Worm (Caenorhabditis elegans) whole organism, L2 larva: ENCODE results near the gene ZK930.6.

Experiments used
- C34F6.9 ChIP-seq: fragments of 150-350 bp; optimal IDR thresholded peaks from 2 replicates; lab custom pipeline; 2014; ENCODE audit warnings: missing biosample characterization, missing genetic modification characterization
- R02D3.7 ChIP-seq: fragments of 150-350 bp; optimal IDR thresholded peaks from 2 replicates; lab custom pipeline; 2014; ENCODE audit warnings: missing biosample characterization, missing genetic modification characterization
- ZK546.5 ChIP-seq: sonication (generic microtip); optimal IDR thresholded peaks from 2 replicates; lab custom pipeline; 2017; ENCODE audit warnings: missing biosample characterization, missing genetic modification characterization
- alr-1 ChIP-seq: fragments of 150-350 bp; optimal IDR thresholded peaks from 2 replicates; lab custom pipeline; 2014; ENCODE audit warnings: missing biosample characterization, missing genetic modification characterization
- aly-2 ChIP-seq: fragments of 150-350 bp; optimal IDR thresholded peaks from 2 replicates; lab custom pipeline; 2014; ENCODE audit warnings: missing biosample characterization, missing genetic modification characterization
- ama-1 ChIP-seq: fragments of 150-350 bp; optimal IDR thresholded peaks from 2 replicates; lab custom pipeline; 2018; ENCODE audit warnings: inconsistent platforms
- blmp-1 ChIP-seq: sonication (generic microtip); optimal IDR thresholded peaks from 2 replicates; lab custom pipeline; 2017; ENCODE audit warnings: missing genetic modification characterization, mild to moderate bottlenecking, missing compliant biosample characterization, antibody characterized with exemption, moderate library complexity; ENCODE audit not compliant: insufficient read depth
- ceh-16 ChIP-seq: fragments of 150-350 bp; optimal IDR thresholded peaks from 2 replicates; lab custom pipeline; 2014; ENCODE audit warnings: missing biosample characterization, missing genetic modification characterization
- ceh-82 ChIP-seq: fragments of 150-350 bp; optimal IDR thresholded peaks from 2 replicates; lab custom pipeline; 2014; ENCODE audit warnings: missing biosample characterization, missing genetic modification characterization
- crh-2 ChIP-seq: sonication (generic microtip); optimal IDR thresholded peaks from 2 replicates; lab custom pipeline; 2017; ENCODE audit warnings: missing biosample characterization, missing genetic modification characterization
- dmd-4 ChIP-seq: sonication (generic microtip); optimal IDR thresholded peaks from 2 replicates; lab custom pipeline; 2017; ENCODE audit warnings: missing biosample characterization, missing genetic modification characterization
- elt-1 ChIP-seq: fragments of 150-350 bp; optimal IDR thresholded peaks from 2 replicates; lab custom pipeline; 2014; ENCODE audit warnings: missing biosample characterization, missing genetic modification characterization
- elt-3 ChIP-seq: sonication (generic microtip); optimal IDR thresholded peaks from 2 replicates; lab custom pipeline; 2017; ENCODE audit warnings: missing biosample characterization, missing genetic modification characterization
- fos-1 ChIP-seq: fragments of 150-350 bp; optimal IDR thresholded peaks from 2 replicates; lab custom pipeline; 2014; ENCODE audit warnings: missing biosample characterization, missing genetic modification characterization
- gmeb-1 ChIP-seq: fragments of 150-350 bp; optimal IDR thresholded peaks from 2 replicates; lab custom pipeline; 2014; ENCODE audit warnings: missing biosample characterization, missing genetic modification characterization
- lin-11 ChIP-seq: fragments of 150-350 bp; sonication (generic microtip); optimal IDR thresholded peaks from 2 replicates; lab custom pipeline; 2014; ENCODE audit warnings: missing biosample characterization, missing genetic modification characterization, inconsistent platforms, mixed read lengths
- lin-13 ChIP-seq: fragments of 150-350 bp; optimal IDR thresholded peaks from 2 replicates; lab custom pipeline; 2014; ENCODE audit warnings: missing biosample characterization, missing genetic modification reagents, missing genetic modification characterization
- lin-39 ChIP-seq: fragments of 150-350 bp; optimal IDR thresholded peaks from 2 replicates; lab custom pipeline; 2014; ENCODE audit warnings: missing biosample characterization, missing genetic modification reagents, missing genetic modification characterization
- mdl-1 ChIP-seq, 2 experiments: fragments of 150-350 bp in 1 of 2; sonication (generic microtip) in 1 of 2; optimal IDR thresholded peaks; 2 replicates each; lab custom pipeline; 2017; ENCODE audit warnings: missing biosample characterization in 2 of 2, missing genetic modification characterization in 2 of 2
- nhr-10 ChIP-seq: sonication (generic microtip); optimal IDR thresholded peaks from 2 replicates; lab custom pipeline; 2017; ENCODE audit warnings: missing biosample characterization, missing genetic modification characterization
- nhr-11 ChIP-seq: fragments of 150-350 bp; optimal IDR thresholded peaks from 2 replicates; lab custom pipeline; 2014; ENCODE audit warnings: missing biosample characterization, missing genetic modification characterization
- nhr-12 ChIP-seq: fragments of 150-350 bp; optimal IDR thresholded peaks from 2 replicates; lab custom pipeline; 2014; ENCODE audit warnings: missing biosample characterization, missing genetic modification characterization
- nhr-129 ChIP-seq: fragments of 150-350 bp; optimal IDR thresholded peaks from 2 replicates; lab custom pipeline; 2014; ENCODE audit warnings: missing biosample characterization, missing genetic modification characterization
- nhr-21 ChIP-seq: fragments of 150-350 bp; optimal IDR thresholded peaks from 2 replicates; lab custom pipeline; 2014; ENCODE audit warnings: missing biosample characterization, missing genetic modification characterization
- nhr-23 ChIP-seq: fragments of 150-350 bp; optimal IDR thresholded peaks from 2 replicates; lab custom pipeline; 2014; ENCODE audit warnings: missing biosample characterization, missing genetic modification reagents, missing genetic modification characterization
- nhr-237 ChIP-seq: fragments of 150-350 bp; optimal IDR thresholded peaks from 2 replicates; lab custom pipeline; 2014; ENCODE audit warnings: missing biosample characterization, missing genetic modification characterization
- nhr-25 ChIP-seq: fragments of 150-350 bp; sonication (generic microtip); optimal IDR thresholded peaks from 3 replicates; lab custom pipeline; 2014; ENCODE audit warnings: missing biosample characterization, missing genetic modification characterization
- nhr-77 ChIP-seq: fragments of 150-350 bp; optimal IDR thresholded peaks from 2 replicates; lab custom pipeline; 2014; ENCODE audit warnings: missing biosample characterization, missing genetic modification characterization
- skn-1 ChIP-seq: sonication (generic microtip); optimal IDR thresholded peaks from 2 replicates; lab custom pipeline; 2017; ENCODE audit warnings: missing biosample characterization, missing genetic modification characterization
- sma-3 ChIP-seq: sonication (generic microtip); optimal IDR thresholded peaks from 2 replicates; lab custom pipeline; 2016; ENCODE audit warnings: missing genetic modification reagents, missing genetic modification characterization, missing compliant biosample characterization
- sma-9 ChIP-seq, 2 experiments: fragments of 150-350 bp in 1 of 2; sonication (generic microtip) in 1 of 2; optimal IDR thresholded peaks; 2 replicates each; lab custom pipeline; 2014 to 2016; ENCODE audit warnings: missing genetic modification characterization in 2 of 2, mild to moderate bottlenecking in 1 of 2, missing biosample characterization in 1 of 2, missing compliant biosample characterization in 1 of 2, missing genetic modification reagents in 1 of 2, moderate library complexity in 1 of 2
- snpc-4 ChIP-seq: fragments of 150-350 bp; optimal IDR thresholded peaks from 2 replicates; lab custom pipeline; 2014; ENCODE audit warnings: missing biosample characterization, missing genetic modification characterization
- unc-39 ChIP-seq: fragments of 150-350 bp; optimal IDR thresholded peaks from 2 replicates; lab custom pipeline; 2014; ENCODE audit warnings: missing biosample characterization, missing genetic modification characterization
- unc-55 ChIP-seq: fragments of 150-350 bp; sonication (generic microtip); optimal IDR thresholded peaks from 3 replicates; lab custom pipeline; 2014; ENCODE audit warnings: missing biosample characterization, missing genetic modification reagents, missing genetic modification characterization
- unc-62 ChIP-seq: fragments of 150-350 bp; optimal IDR thresholded peaks from 2 replicates; lab custom pipeline; 2014; ENCODE audit warnings: missing biosample characterization, missing genetic modification reagents, missing genetic modification characterization
- zag-1 ChIP-seq: fragments of 150-350 bp; optimal IDR thresholded peaks from 2 replicates; lab custom pipeline; 2014; ENCODE audit warnings: missing biosample characterization, missing genetic modification characterization
- ztf-1 ChIP-seq: fragments of 200-800 bp; sonication (Bioruptor generic); conservative IDR thresholded peaks from 2 replicates; pipeline ENCODE4 v1.3.6; 2022; ENCODE audit warnings: missing genetic modification characterization, missing compliant biosample characterization
- ztf-11 ChIP-seq: sonication (generic microtip); optimal IDR thresholded peaks from 2 replicates; lab custom pipeline; 2017; ENCODE audit warnings: missing biosample characterization, missing genetic modification characterization
- ztf-4 ChIP-seq: fragments of 150-350 bp; optimal IDR thresholded peaks from 2 replicates; lab custom pipeline; 2014; ENCODE audit warnings: missing biosample characterization, missing genetic modification characterization

ZK930.6 gene

DNA sequence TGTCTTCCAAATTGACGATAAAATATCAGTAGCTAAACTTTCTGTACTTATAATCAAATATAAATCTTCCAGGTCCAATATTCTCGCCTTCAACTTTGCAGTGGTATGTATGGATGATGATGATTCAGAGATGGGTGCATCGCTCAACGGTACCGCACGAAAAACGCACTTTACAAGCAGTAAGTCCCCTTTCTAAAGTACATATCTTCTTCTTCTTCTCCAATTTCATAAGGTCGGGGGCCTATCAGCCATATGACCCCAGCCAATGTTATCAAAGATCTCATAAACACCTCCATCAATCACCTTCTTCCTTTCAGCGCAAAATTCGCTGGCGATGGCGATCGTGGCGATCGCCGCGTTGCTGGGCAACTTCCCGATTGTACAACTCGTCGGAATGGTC, 40.3 kb upstream of the ZK930.6 start:
- TF ChIP-seq crh-2 (tag; lab: Kevin White, UChicago) (no peak), lin-39 (tag; lab: Kevin White, UChicago) (no peak), aly-2 (tag; lab: Kevin White, UChicago) (no peak), gmeb-1 (tag; lab: Kevin White, UChicago) (no peak), nhr-12 (tag; lab: Kevin White, UChicago) (no peak), lin-13 (GFP tag; lab: Kevin White, UChicago) (no peak), elt-3 (tag; lab: Kevin White, UChicago) (no peak), ama-1 (lab: Kevin White, UChicago) (peak; percentile 45), ztf-4 (tag; lab: Kevin White, UChicago) (no peak), dmd-4 (tag; lab: Kevin White, UChicago) (no peak), nhr-23 (tag; lab: Kevin White, UChicago) (no peak), nhr-237 (tag; lab: Kevin White, UChicago) (no peak), sma-9 (GFP tag; optimal IDR thresholded peaks at IDR 0.05; lab: Kevin White, UChicago) (peak; percentile 74), sma-9 (tag; optimal IDR thresholded peaks at IDR 0.05; lab: Kevin White, UChicago) (no peak), C34F6.9 (tag; lab: Kevin White, UChicago) (no peak), sma-3 (GFP tag; lab: Kevin White, UChicago) (peak; percentile 35), unc-39 (no peak), blmp-1 (tag; lab: Kevin White, UChicago) (no peak), unc-62 (GFP tag; lab: Kevin White, UChicago) (no peak), nhr-77 (tag; lab: Kevin White, UChicago) (no peak), nhr-25 (tag; lab: Kevin White, UChicago) (no peak), unc-55 (no peak), ZK546.5 (tag; lab: Kevin White, UChicago) (no peak), ztf-11 (tag; lab: Kevin White, UChicago) (no peak), ceh-82 (tag; lab: Kevin White, UChicago) (no peak), mdl-1 (tag; optimal IDR thresholded peaks at IDR 0.05; lab: Kevin White, UChicago) (no peak), R02D3.7 (tag; lab: Kevin White, UChicago) (no peak), skn-1 (tag; lab: Kevin White, UChicago) (no peak), snpc-4 (tag; lab: Kevin White, UChicago) (no peak), elt-1 (tag; lab: Kevin White, UChicago) (no peak), ceh-16 (no peak), nhr-21 (tag; lab: Kevin White, UChicago) (peak; percentile 71), fos-1 (tag; lab: Kevin White, UChicago) (no peak), nhr-10 (tag; lab: Kevin White, UChicago) (no peak), nhr-129 (tag; lab: Kevin White, UChicago) (no peak), alr-1 (tag; lab: Kevin White, UChicago) (no peak)
- TF ChIP-seq, all 48 proteins: peak for 4

DNA sequence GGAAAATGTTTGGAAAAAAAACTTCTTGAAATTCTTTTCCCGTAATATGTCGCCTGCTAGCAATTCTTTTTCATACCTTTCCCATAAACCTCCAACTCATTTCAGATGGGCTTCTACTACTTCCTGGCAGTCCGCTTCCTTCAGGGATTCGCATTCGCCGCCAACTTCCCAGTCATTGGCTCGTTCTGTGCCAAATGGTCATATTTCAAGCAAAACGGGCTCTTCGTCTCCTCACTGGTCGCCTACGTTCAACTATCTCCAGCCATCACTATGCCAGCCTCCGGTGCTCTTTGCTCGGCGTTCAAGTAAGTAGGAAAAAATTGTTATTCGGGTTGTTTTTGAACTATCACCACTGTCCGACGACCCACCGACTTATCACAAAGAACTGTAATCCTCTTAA, 39.7 kb upstream of the ZK930.6 start:
- TF ChIP-seq nhr-129 (tag; lab: Kevin White, UChicago) (no peak), ceh-16 (no peak), ama-1 (lab: Kevin White, UChicago) (no peak), lin-11 (no peak), unc-55 (no peak), R02D3.7 (tag; lab: Kevin White, UChicago) (no peak), sma-3 (GFP tag; lab: Kevin White, UChicago) (no peak), C34F6.9 (tag; lab: Kevin White, UChicago) (no peak), snpc-4 (tag; lab: Kevin White, UChicago) (no peak), lin-39 (tag; lab: Kevin White, UChicago) (no peak), nhr-11 (tag; lab: Kevin White, UChicago) (no peak), nhr-21 (tag; lab: Kevin White, UChicago) (no peak), nhr-12 (tag; lab: Kevin White, UChicago) (no peak), mdl-1 (tag; optimal IDR thresholded peaks at IDR 0.05; lab: Kevin White, UChicago) (no peak), nhr-10 (tag; lab: Kevin White, UChicago) (no peak)
- TF ChIP-seq, all 48 proteins: peak for 0

DNA sequence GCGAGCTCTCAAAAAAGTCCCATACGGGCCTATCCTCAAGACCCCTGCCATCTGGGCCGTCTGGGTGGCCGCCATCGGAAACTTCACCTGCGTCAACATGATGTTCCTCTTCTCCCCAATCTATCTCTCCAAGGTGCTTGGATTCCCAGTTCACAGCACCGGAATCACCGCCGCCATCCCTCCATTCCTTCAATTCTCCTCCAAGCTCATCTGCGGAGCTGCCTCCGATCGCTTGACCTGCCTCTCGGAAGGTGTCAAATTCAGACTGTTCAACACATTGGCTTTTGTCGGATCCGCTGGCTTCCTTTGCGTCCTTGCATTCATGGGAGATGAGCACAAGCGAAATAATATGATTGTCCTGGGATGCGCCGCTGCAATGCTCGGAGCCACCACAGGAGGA, 38.8 kb upstream of the ZK930.6 start:
- TF ChIP-seq zag-1 (tag; lab: Kevin White, UChicago) = no peak
- no peak for TF ChIP-seq nhr-11 (tag; lab: Kevin White, UChicago)
- no peak for TF ChIP-seq lin-11
- TF ChIP-seq unc-55 = no peak
- no peak for TF ChIP-seq nhr-25 (tag; lab: Kevin White, UChicago)
- no peak for TF ChIP-seq snpc-4 (tag; lab: Kevin White, UChicago)
- no peak for TF ChIP-seq ztf-1 (GFP tag; lab: Robert Waterston, UW)
